Worm (Caenorhabditis elegans) whole organism, young adult: ENCODE data around the gene fan-1.
"Not testable (repeated sequence)": the region's sequence is repeated elsewhere in the genome, so short reads cannot be mapped to it uniquely, and the experiment has no call there.

Experiments used
- B0261.1 ChIP-seq: sonication (generic microtip); optimal IDR thresholded peaks from 2 replicates; lab custom pipeline; 2016; ENCODE audit warnings: mild to moderate bottlenecking, missing genetic modification characterization, moderate library complexity, missing compliant biosample characterization
- ceh-58 ChIP-seq: fragments of 200-800 bp; sonication (Bioruptor generic); IDR thresholded peaks from 2 replicates; pipeline ENCODE4 v1.3.6; 2022; ENCODE audit warnings: missing genetic modification characterization, missing compliant biosample characterization
- nhr-179 ChIP-seq: sonication (generic microtip); optimal IDR thresholded peaks from 2 replicates; lab custom pipeline; 2016; ENCODE audit warnings: mild to moderate bottlenecking, missing genetic modification characterization, missing compliant biosample characterization
- repo-1 ChIP-seq: sonication (generic microtip); optimal IDR thresholded peaks from 2 replicates; lab custom pipeline; 2017; ENCODE audit warnings: mild to moderate bottlenecking, missing genetic modification characterization, missing compliant biosample characterization
- snpc-4 ChIP-seq, 5 experiments: fragments of 150-350 bp in 1 of 5; sonication (generic microtip) in 4 of 5; optimal IDR thresholded peaks; 2 replicates each; lab custom pipeline; 2014 to 2018; ENCODE audit warnings: missing genetic modification characterization in 5 of 5, missing biosample characterization in 3 of 5, antibody characterized with exemption in 2 of 5, mild to moderate bottlenecking in 2 of 5, missing compliant biosample characterization in 2 of 5, missing genotype in 2 of 5, moderate library complexity in 2 of 5, missing genetic modification reagents in 1 of 5
- unc-62 ChIP-seq: fragments of 150-350 bp; optimal IDR thresholded peaks from 2 replicates; lab custom pipeline; 2014; ENCODE audit warnings: missing biosample characterization, missing genetic modification reagents, missing genetic modification characterization
- zfh-2 ChIP-seq: fragments of 200-800 bp; sonication (Bioruptor generic); conservative IDR thresholded peaks from 2 replicates; pipeline ENCODE4 v1.3.6; 2022; ENCODE audit warnings: missing genetic modification reagents, missing genetic modification characterization, missing compliant biosample characterization

DNA sequence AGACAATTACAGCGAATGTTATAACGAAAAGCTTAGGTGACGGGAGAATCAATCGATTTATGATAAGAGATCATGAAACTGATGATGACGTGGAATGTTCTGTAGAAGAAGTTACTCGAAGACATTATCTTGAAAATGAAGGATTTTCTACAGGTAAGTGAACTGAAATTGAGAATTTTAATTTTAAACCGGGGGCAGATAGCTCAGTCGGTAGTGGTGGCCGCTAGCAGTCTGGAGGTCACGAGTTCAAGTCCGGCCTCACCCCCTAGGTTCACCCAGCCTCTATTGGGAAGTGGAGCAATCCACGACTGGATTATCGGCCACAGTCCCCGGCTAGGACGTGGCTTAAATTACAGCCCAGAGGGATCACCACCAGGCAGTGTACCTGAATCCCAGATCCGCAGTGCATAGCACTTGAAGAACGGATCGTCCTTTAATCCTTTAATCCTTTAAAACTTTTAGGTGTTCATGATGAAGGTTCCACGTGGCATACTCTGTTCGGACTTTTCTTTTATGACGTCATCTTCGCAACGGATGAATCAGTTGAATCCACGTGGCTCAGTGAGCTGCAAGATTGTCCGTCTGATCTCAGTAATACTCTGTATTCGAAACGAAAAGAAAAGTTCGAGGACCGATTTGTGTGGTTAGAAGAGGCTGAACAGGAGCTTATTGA lies 3.0 kb downstream of the fan-1 start:
- not testable (repeated sequence) for TF ChIP-seq ceh-58 (GFP tag; lab: Robert Waterston, UW); nhr-179 (tag; lab: Kevin White, UChicago); zfh-2 (GFP tag; lab: Robert Waterston, UW); snpc-4 (GFP tag; optimal IDR thresholded peaks at IDR 0.05; lab: Kevin White, UChicago); repo-1 (tag; lab: Kevin White, UChicago); unc-62 (GFP tag; lab: Kevin White, UChicago); B0261.1
- peak in 1 of 4 experiments; percentile 5 for TF ChIP-seq snpc-4 (tag; optimal IDR thresholded peaks at IDR 0.05; lab: Kevin White, UChicago)
